Fruit fly (Drosophila melanogaster): Measurements from ENCODE around the gene Pss.

Gene Pss

dm6 chr3L:20474197-20474788 lies 51.7 kb downstream of the Pss start, which contains the start of gene isoQC:
Gene isoQC, plus strand, starts transcription at chr3L:20474466.
- TF ChIP-seq psq (optimal IDR thresholded peaks at IDR 0.05) (no peak), Myc (optimal IDR thresholded peaks at IDR 0.05) (no peak), Sin3A (optimal IDR thresholded peaks at IDR 0.05) (no peak), ttk (optimal IDR thresholded peaks at IDR 0.05) (no peak), insv (optimal IDR thresholded peaks at IDR 0.05) (no peak), h (optimal IDR thresholded peaks at IDR 0.05) (no peak)

dm6 chr3L:20473021-20473799 lies 52.8 kb downstream of the Pss start, which contains the start of the genes CG32428 and CG5969:
Gene CG32428, minus strand, starts transcription at chr3L:20473723.
Gene CG5969, plus strand, starts transcription at chr3L:20473783.
- no peak for TF ChIP-seq ttk (optimal IDR thresholded peaks at IDR 0.05)
- no peak for TF ChIP-seq Myc (optimal IDR thresholded peaks at IDR 0.05)
- no peak for TF ChIP-seq insv (optimal IDR thresholded peaks at IDR 0.05)
- no peak for TF ChIP-seq Sin3A (optimal IDR thresholded peaks at IDR 0.05)
- no peak for TF ChIP-seq psq (optimal IDR thresholded peaks at IDR 0.05)
- TF ChIP-seq h (optimal IDR thresholded peaks at IDR 0.05), result no peak

dm6 chr3L:20472607-20473006 lies 53.4 kb downstream of the Pss start:
- TF ChIP-seq h (optimal IDR thresholded peaks at IDR 0.05), result no peak
- TF ChIP-seq ttk (optimal IDR thresholded peaks at IDR 0.05), result no peak
- TF ChIP-seq psq (optimal IDR thresholded peaks at IDR 0.05), result no peak
- TF ChIP-seq Sin3A (optimal IDR thresholded peaks at IDR 0.05), result no peak
- no peak for TF ChIP-seq insv (optimal IDR thresholded peaks at IDR 0.05)
- TF ChIP-seq Myc (optimal IDR thresholded peaks at IDR 0.05), result no peak
